Fruit fly (Drosophila melanogaster) whole organism, pupa: ENCODE data around the gene Osi15.

Experiments
- CG17806 ChIP-seq: fragments of 200-800 bp; sonication (Bioruptor generic); optimal IDR thresholded peaks from 2 replicates; lab custom pipeline; 2018; ENCODE audit warnings: missing biosample characterization, mild to moderate bottlenecking, missing genetic modification characterization, moderate library complexity
- CG9948 ChIP-seq: fragments of 200-800 bp; sonication (Bioruptor generic); optimal IDR thresholded peaks from 2 replicates; lab custom pipeline; 2018; ENCODE audit warnings: missing biosample characterization, mild to moderate bottlenecking, missing genetic modification characterization, moderate library complexity

- TF ChIP-seq CG17806 (tag; lab: Kevin White, UChicago) (no peak), CG9948 (tag; lab: Kevin White, UChicago) (no peak)
Measured at dm6 chr3R:6343396-6344239, 42.0 kb downstream of the Osi15 start, which contains the start of gene CG17919.
